Worm (Caenorhabditis elegans) whole organism, mixed stage, embryonic: ENCODE results near the gene srpa-72.

Experiments used
- M03D4.4 ChIP-seq: sonication (generic microtip); optimal IDR thresholded peaks from 2 replicates; lab custom pipeline; 2017; ENCODE audit warnings: mild to moderate bottlenecking, missing genetic modification characterization, missing compliant biosample characterization
- bed-3 ChIP-seq: fragments of 200-800 bp; sonication (Bioruptor generic); optimal IDR thresholded peaks from 3 replicates; lab custom pipeline; 2018; ENCODE audit warnings: mild to moderate bottlenecking, missing genetic modification characterization, moderate library complexity, missing compliant biosample characterization
- blmp-1 ChIP-seq: fragments of 150-350 bp; optimal IDR thresholded peaks from 2 replicates; lab custom pipeline; 2014; ENCODE audit warnings: missing biosample characterization, missing genetic modification characterization
- ceh-39 ChIP-seq: fragments of 150-350 bp; optimal IDR thresholded peaks from 2 replicates; lab custom pipeline; 2014; ENCODE audit warnings: missing biosample characterization, missing genetic modification characterization
- ceh-43 ChIP-seq: fragments of 200-800 bp; sonication (Bioruptor generic); optimal IDR thresholded peaks from 2 replicates; lab custom pipeline; 2018; ENCODE audit warnings: mild to moderate bottlenecking, missing genetic modification characterization, moderate library complexity, missing compliant biosample characterization
- ceh-83 ChIP-seq: fragments of 200-800 bp; sonication (Bioruptor generic); optimal IDR thresholded peaks from 2 replicates; lab custom pipeline; 2018; ENCODE audit warnings: mild to moderate bottlenecking, missing genetic modification characterization, missing compliant biosample characterization
- ces-1 ChIP-seq: fragments of 150-350 bp; optimal IDR thresholded peaks from 2 replicates; lab custom pipeline; 2014; ENCODE audit warnings: missing biosample characterization, missing genetic modification reagents, missing genetic modification characterization
- cnd-1 ChIP-seq: fragments of 200-800 bp; sonication (Bioruptor generic); optimal IDR thresholded peaks from 2 replicates; lab custom pipeline; 2018; ENCODE audit warnings: mild to moderate bottlenecking, missing genetic modification characterization, missing compliant biosample characterization
- drap-1 ChIP-seq: fragments of 200-800 bp; sonication (Bioruptor generic); optimal IDR thresholded peaks from 3 replicates; lab custom pipeline; 2018; ENCODE audit warnings: mild to moderate bottlenecking, missing genetic modification characterization, missing compliant biosample characterization
- elt-1 ChIP-seq: sonication (generic microtip); optimal IDR thresholded peaks from 2 replicates; lab custom pipeline; 2017; ENCODE audit warnings: missing genetic modification characterization, mild to moderate bottlenecking, missing compliant biosample characterization, antibody characterized with exemption, moderate library complexity, borderline replicate concordance; ENCODE audit not compliant: insufficient read depth
- elt-3 ChIP-seq: fragments of 150-350 bp; optimal IDR thresholded peaks from 2 replicates; lab custom pipeline; 2014; ENCODE audit warnings: missing biosample characterization, missing genetic modification characterization
- flh-1 ChIP-seq: fragments of 200-800 bp; sonication (Bioruptor generic); optimal IDR thresholded peaks from 2 replicates; lab custom pipeline; 2018; ENCODE audit warnings: mild to moderate bottlenecking, missing genetic modification characterization, moderate library complexity, missing compliant biosample characterization
- hlh-1 ChIP-seq: fragments of 150-350 bp; optimal IDR thresholded peaks from 2 replicates; lab custom pipeline; 2014; ENCODE audit warnings: missing biosample characterization, missing genetic modification reagents, missing genetic modification characterization
- lin-13 ChIP-seq: fragments of 150-350 bp; optimal IDR thresholded peaks from 2 replicates; lab custom pipeline; 2014; ENCODE audit warnings: missing biosample characterization, missing genetic modification characterization
- lin-32 ChIP-seq: fragments of 200-800 bp; sonication (Bioruptor generic); optimal IDR thresholded peaks from 2 replicates; lab custom pipeline; 2018; ENCODE audit warnings: mild to moderate bottlenecking, missing genetic modification characterization, missing compliant biosample characterization
- lsy-2 ChIP-seq: fragments of 150-350 bp; optimal IDR thresholded peaks from 2 replicates; lab custom pipeline; 2014; ENCODE audit warnings: missing biosample characterization, missing genetic modification characterization
- mep-1 ChIP-seq: fragments of 150-350 bp; optimal IDR thresholded peaks from 2 replicates; lab custom pipeline; 2017; ENCODE audit warnings: missing biosample characterization, missing genetic modification reagents, missing genetic modification characterization, inconsistent platforms
- mls-2 ChIP-seq: sonication (generic microtip); optimal IDR thresholded peaks from 2 replicates; lab custom pipeline; 2016; ENCODE audit warnings: mild to moderate bottlenecking, missing genetic modification characterization, moderate library complexity, missing compliant biosample characterization
- nhr-2 ChIP-seq: fragments of 150-350 bp; optimal IDR thresholded peaks from 2 replicates; lab custom pipeline; 2014; ENCODE audit warnings: missing biosample characterization, missing genetic modification characterization
- nhr-237 ChIP-seq: fragments of 150-350 bp; optimal IDR thresholded peaks from 2 replicates; lab custom pipeline; 2014; ENCODE audit warnings: missing biosample characterization, missing genetic modification characterization
- nhr-76 ChIP-seq: sonication (generic microtip); optimal IDR thresholded peaks from 2 replicates; lab custom pipeline; 2017; ENCODE audit warnings: missing biosample characterization, missing genetic modification characterization
- sem-2 ChIP-seq: fragments of 200-800 bp; sonication (Bioruptor generic); optimal IDR thresholded peaks from 2 replicates; lab custom pipeline; 2018; ENCODE audit warnings: mild to moderate bottlenecking, missing genetic modification characterization, missing compliant biosample characterization
- sptf-1 ChIP-seq: sonication (generic microtip); optimal IDR thresholded peaks from 2 replicates; lab custom pipeline; 2017; ENCODE audit warnings: mild to moderate bottlenecking, missing genetic modification characterization, moderate library complexity, missing compliant biosample characterization
- tbx-8 ChIP-seq: fragments of 200-800 bp; sonication (Bioruptor generic); optimal IDR thresholded peaks from 2 replicates; lab custom pipeline; 2018; ENCODE audit warnings: mild to moderate bottlenecking, missing genetic modification characterization, moderate library complexity, missing compliant biosample characterization
- unc-120 ChIP-seq: sonication (generic microtip); optimal IDR thresholded peaks from 2 replicates; lab custom pipeline; 2017; ENCODE audit warnings: missing genetic modification characterization, missing compliant biosample characterization; ENCODE audit not compliant: poor library complexity, severe bottlenecking
- unc-39 ChIP-seq: fragments of 150-350 bp; optimal IDR thresholded peaks from 2 replicates; lab custom pipeline; 2014; ENCODE audit warnings: missing biosample characterization, missing genetic modification characterization
- unc-62 ChIP-seq: fragments of 150-350 bp; optimal IDR thresholded peaks from 2 replicates; lab custom pipeline; 2014; ENCODE audit warnings: missing biosample characterization, missing genetic modification reagents, missing genetic modification characterization
- zip-8 ChIP-seq: fragments of 150-350 bp; optimal IDR thresholded peaks from 2 replicates; lab custom pipeline; 2014; ENCODE audit warnings: missing biosample characterization, missing genetic modification characterization
- ztf-11 ChIP-seq: fragments of 150-350 bp; optimal IDR thresholded peaks from 2 replicates; lab custom pipeline; 2014; ENCODE audit warnings: missing biosample characterization, missing genetic modification characterization

srpa-72 gene

DNA sequence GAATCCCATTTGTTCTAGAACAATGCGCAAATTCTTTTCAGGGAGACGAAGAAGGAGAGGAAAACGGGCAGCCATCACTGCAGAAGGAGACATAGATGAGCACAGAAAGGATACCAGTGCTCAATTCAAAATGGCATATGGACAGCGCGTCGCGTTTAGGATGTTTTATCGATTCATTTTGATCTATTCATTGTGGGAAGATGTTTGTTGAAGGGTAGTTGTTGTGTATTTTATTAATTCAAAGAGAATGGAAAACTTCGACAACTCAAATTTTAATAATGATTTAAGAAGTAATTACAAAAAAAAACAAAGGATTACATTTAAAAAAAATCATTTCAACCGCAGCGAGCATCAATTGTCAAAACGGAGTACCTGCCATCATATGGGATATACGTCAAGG is 15.1 kb upstream of the srpa-72 start, which contains the start of gene sdz-10:
sdz-10 (minus strand) TSS at position 101 of the 400 bp plus-strand sequence.
- TF ChIP-seq hlh-1 (no peak), ceh-39 (tag; lab: Kevin White, UChicago) (peak; percentile 18)

DNA sequence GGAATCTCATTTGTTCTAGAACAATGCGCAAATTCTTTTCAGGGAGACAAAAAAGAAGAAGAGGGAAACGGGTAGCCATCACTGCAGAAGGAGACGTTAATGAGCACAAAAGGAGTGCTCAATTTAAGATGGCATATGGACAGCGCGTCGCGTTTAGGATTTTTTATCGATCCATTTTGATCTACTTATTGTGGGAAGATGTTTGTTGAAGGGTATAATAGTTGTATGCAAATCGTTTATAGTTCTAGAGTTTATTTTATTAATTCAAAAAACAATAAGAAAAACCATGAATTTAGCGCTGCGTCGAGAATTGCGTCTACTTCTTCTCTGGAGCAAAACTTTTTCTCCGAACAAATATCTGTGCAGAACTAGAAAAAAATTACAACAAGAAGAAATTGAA is 13.7 kb upstream of the srpa-72 start, which contains the start of gene sdz-9:
sdz-9 (minus strand) TSS at position 101 of the 400 bp plus-strand sequence.
- TF ChIP-seq cnd-1 = no peak

DNA sequence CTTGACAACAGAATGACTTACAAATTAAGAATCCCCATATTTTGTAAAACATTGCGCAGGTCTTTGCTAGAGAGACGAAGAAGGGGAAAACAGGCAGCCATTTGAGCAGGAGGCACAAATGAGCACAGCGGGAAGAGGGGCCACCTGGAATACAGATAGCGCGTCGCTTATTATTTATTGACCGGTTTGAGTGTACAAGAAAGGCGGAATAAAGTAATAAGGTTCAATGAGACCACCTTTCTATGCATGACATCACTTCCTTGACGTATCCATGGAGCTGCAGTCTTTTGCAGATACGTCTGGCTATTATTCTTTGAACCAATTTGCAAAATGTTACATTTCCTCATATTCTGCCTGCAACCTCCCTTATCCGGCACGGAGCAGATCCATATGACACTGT is 12.4 kb upstream of the srpa-72 start, which contains the start of gene fbxb-111:
fbxb-111 (minus strand) TSS at position 101 of the 400 bp plus-strand sequence.
- TF ChIP-seq drap-1 (GFP tag; lab: Kevin White, UChicago) (no peak), bed-3 (no peak)

DNA sequence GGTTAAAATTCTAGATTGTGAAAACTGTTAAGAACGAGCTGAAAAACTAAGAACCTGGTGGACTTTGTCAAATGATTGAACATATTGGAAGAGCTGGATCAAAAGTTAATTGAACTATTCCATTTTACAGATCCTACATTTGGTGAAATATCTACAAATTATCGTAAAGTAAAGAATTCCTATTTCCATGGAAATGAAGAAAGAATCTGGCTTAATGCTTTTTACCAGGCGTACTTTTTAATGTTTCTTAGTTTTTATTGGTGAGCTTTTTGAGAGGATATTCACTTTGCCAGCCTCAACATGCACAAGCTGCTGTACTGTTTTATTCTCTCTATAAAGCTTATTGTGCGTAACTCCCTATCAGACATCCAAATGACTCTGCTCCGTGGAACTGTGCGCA is 9.4 kb upstream of the srpa-72 start, which contains the start of gene F08D12.4:
F08D12.4 (plus strand) TSS at position 301 of the 400 bp plus-strand sequence.
- TF ChIP-seq zip-8 (tag; lab: Kevin White, UChicago) (no peak), lin-13 (tag; lab: Kevin White, UChicago) (no peak), elt-3 (tag; lab: Kevin White, UChicago) (no peak), lin-32 (GFP tag; lab: Kevin White, UChicago) (no peak), unc-62 (GFP tag; lab: Kevin White, UChicago) (no peak), flh-1 (no peak), mep-1 (no peak), ztf-11 (tag; lab: Kevin White, UChicago) (no peak), unc-39 (tag; lab: Kevin White, UChicago) (no peak), unc-120 (tag; lab: Kevin White, UChicago) (no peak), sem-2 (GFP tag; lab: Kevin White, UChicago) (no peak), blmp-1 (tag; lab: Kevin White, UChicago) (no peak), tbx-8 (no peak), ceh-83 (GFP tag; lab: Kevin White, UChicago) (no peak), hlh-1 (no peak), ceh-43 (GFP tag; lab: Kevin White, UChicago) (no peak)
- TF ChIP-seq, all 35 proteins: peak for 0

DNA sequence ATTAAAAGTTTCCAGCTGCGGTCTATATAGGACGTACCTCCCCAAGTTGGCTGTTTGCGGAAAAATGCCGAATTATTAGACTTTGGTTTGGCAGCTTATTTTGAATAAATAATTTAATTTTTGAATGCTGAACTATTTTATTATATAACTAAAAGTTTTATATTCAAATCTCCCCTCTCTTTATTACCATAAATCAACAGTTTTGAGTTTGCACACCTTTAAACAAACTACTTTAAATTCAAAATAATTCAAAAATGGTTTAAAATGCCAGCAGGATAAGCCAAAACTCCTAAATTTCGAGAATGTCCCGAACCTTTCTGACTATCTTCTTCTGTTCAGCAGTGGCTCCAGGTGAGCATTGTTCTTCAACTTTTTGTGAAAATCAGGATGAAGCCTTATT is 8.0 kb upstream of the srpa-72 start, which contains the start of gene F08D12.3:
F08D12.3 (plus strand) TSS at position 301 of the 400 bp plus-strand sequence.
- no peak for TF ChIP-seq unc-62 (GFP tag; lab: Kevin White, UChicago)
- no peak for TF ChIP-seq sptf-1 (tag; lab: Kevin White, UChicago)
- TF ChIP-seq M03D4.4 (tag; lab: Kevin White, UChicago) = no peak
- no peak for TF ChIP-seq nhr-76 (tag; lab: Kevin White, UChicago)
- no peak for TF ChIP-seq mep-1
- no peak for TF ChIP-seq mls-2 (tag; lab: Kevin White, UChicago)
- TF ChIP-seq flh-1 = no peak
- no peak for TF ChIP-seq elt-1 (tag; lab: Kevin White, UChicago)
- TF ChIP-seq unc-39 (tag; lab: Kevin White, UChicago) = no peak
- no peak for TF ChIP-seq nhr-237 (tag; lab: Kevin White, UChicago)
- TF ChIP-seq ces-1 = no peak
- no peak for TF ChIP-seq drap-1 (GFP tag; lab: Kevin White, UChicago)
- TF ChIP-seq hlh-1 = no peak
- TF ChIP-seq tbx-8 = no peak
- TF ChIP-seq nhr-2 = no peak
- no peak for TF ChIP-seq ceh-83 (GFP tag; lab: Kevin White, UChicago)
- no peak for TF ChIP-seq cnd-1

DNA sequence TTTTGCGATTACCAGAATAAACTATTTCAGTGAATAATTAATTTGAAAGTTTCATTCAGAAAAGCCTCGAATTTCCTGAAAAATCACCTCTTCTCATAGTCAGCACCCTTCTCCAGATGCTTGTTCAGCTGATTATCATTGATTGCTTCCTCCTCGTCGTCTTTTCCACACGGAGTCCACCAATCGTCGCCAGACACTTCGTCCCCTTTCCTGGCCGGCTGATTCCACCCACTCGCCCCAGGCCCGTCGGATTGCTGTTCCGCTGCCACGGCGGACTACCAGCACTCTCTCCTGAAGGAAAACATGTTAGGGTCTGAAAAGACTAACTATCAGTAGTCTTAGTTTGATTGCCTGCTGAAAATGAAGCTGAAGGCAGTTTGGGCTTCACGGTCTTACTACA is 6.5 kb upstream of the srpa-72 start:
- no peak for TF ChIP-seq cnd-1
- no peak for TF ChIP-seq nhr-237 (tag; lab: Kevin White, UChicago)
- TF ChIP-seq ceh-43 (GFP tag; lab: Kevin White, UChicago) = no peak
- no peak for TF ChIP-seq lsy-2
- no peak for TF ChIP-seq lin-32 (GFP tag; lab: Kevin White, UChicago)
- TF ChIP-seq M03D4.4 (tag; lab: Kevin White, UChicago) = no peak
